Worm (Caenorhabditis elegans) whole organism, L2 larva: ENCODE results near the gene F22B7.1.

Experiments used
- C34F6.9 ChIP-seq: fragments of 150-350 bp; optimal IDR thresholded peaks from 2 replicates; lab custom pipeline; 2014; ENCODE audit warnings: missing biosample characterization, missing genetic modification characterization
- F13H6.1 ChIP-seq: sonication (generic microtip); optimal IDR thresholded peaks from 2 replicates; lab custom pipeline; 2016; ENCODE audit warnings: missing genetic modification characterization, missing compliant biosample characterization
- R02D3.7 ChIP-seq: fragments of 150-350 bp; optimal IDR thresholded peaks from 2 replicates; lab custom pipeline; 2014; ENCODE audit warnings: missing biosample characterization, missing genetic modification characterization
- Y55F3AM.14 ChIP-seq: fragments of 200-800 bp; sonication (Bioruptor generic); optimal IDR thresholded peaks from 2 replicates; lab custom pipeline; 2018; ENCODE audit warnings: mild to moderate bottlenecking, missing genetic modification characterization, missing compliant biosample characterization
- alr-1 ChIP-seq: fragments of 150-350 bp; optimal IDR thresholded peaks from 2 replicates; lab custom pipeline; 2014; ENCODE audit warnings: missing biosample characterization, missing genetic modification characterization
- aly-2 ChIP-seq: fragments of 150-350 bp; optimal IDR thresholded peaks from 2 replicates; lab custom pipeline; 2014; ENCODE audit warnings: missing biosample characterization, missing genetic modification characterization
- ama-1 ChIP-seq: fragments of 150-350 bp; optimal IDR thresholded peaks from 2 replicates; lab custom pipeline; 2018; ENCODE audit warnings: inconsistent platforms
- blmp-1 ChIP-seq: sonication (generic microtip); optimal IDR thresholded peaks from 2 replicates; lab custom pipeline; 2017; ENCODE audit warnings: missing genetic modification characterization, mild to moderate bottlenecking, missing compliant biosample characterization, antibody characterized with exemption, moderate library complexity; ENCODE audit not compliant: insufficient read depth
- ceh-16 ChIP-seq: fragments of 150-350 bp; optimal IDR thresholded peaks from 2 replicates; lab custom pipeline; 2014; ENCODE audit warnings: missing biosample characterization, missing genetic modification characterization
- crh-2 ChIP-seq: sonication (generic microtip); optimal IDR thresholded peaks from 2 replicates; lab custom pipeline; 2017; ENCODE audit warnings: missing biosample characterization, missing genetic modification characterization
- dmd-4 ChIP-seq: sonication (generic microtip); optimal IDR thresholded peaks from 2 replicates; lab custom pipeline; 2017; ENCODE audit warnings: missing biosample characterization, missing genetic modification characterization
- egl-27 ChIP-seq: sonication (generic microtip); optimal IDR thresholded peaks from 3 replicates; lab custom pipeline; 2017; ENCODE audit warnings: missing biosample characterization, missing genetic modification reagents, missing genetic modification characterization
- elt-1 ChIP-seq: fragments of 150-350 bp; optimal IDR thresholded peaks from 2 replicates; lab custom pipeline; 2014; ENCODE audit warnings: missing biosample characterization, missing genetic modification characterization
- fos-1 ChIP-seq: fragments of 150-350 bp; optimal IDR thresholded peaks from 2 replicates; lab custom pipeline; 2014; ENCODE audit warnings: missing biosample characterization, missing genetic modification characterization
- gmeb-1 ChIP-seq: fragments of 150-350 bp; optimal IDR thresholded peaks from 2 replicates; lab custom pipeline; 2014; ENCODE audit warnings: missing biosample characterization, missing genetic modification characterization
- lin-11 ChIP-seq: fragments of 150-350 bp; sonication (generic microtip); optimal IDR thresholded peaks from 2 replicates; lab custom pipeline; 2014; ENCODE audit warnings: missing biosample characterization, missing genetic modification characterization, inconsistent platforms, mixed read lengths
- lin-13 ChIP-seq: fragments of 150-350 bp; optimal IDR thresholded peaks from 2 replicates; lab custom pipeline; 2014; ENCODE audit warnings: missing biosample characterization, missing genetic modification reagents, missing genetic modification characterization
- lin-39 ChIP-seq: fragments of 150-350 bp; optimal IDR thresholded peaks from 2 replicates; lab custom pipeline; 2014; ENCODE audit warnings: missing biosample characterization, missing genetic modification reagents, missing genetic modification characterization
- lsy-2 ChIP-seq, 2 experiments: fragments of 150-350 bp in 1 of 2; sonication (generic microtip) in 1 of 2; optimal IDR thresholded peaks; 2 replicates each; lab custom pipeline; 2014 to 2017; ENCODE audit warnings: missing biosample characterization in 2 of 2, missing genetic modification characterization in 2 of 2
- mab-5 ChIP-seq: fragments of 150-350 bp; optimal IDR thresholded peaks from 2 replicates; lab custom pipeline; 2014; ENCODE audit warnings: missing biosample characterization, missing genetic modification characterization
- mdl-1 ChIP-seq, 2 experiments: fragments of 150-350 bp in 1 of 2; sonication (generic microtip) in 1 of 2; optimal IDR thresholded peaks; 2 replicates each; lab custom pipeline; 2017; ENCODE audit warnings: missing biosample characterization in 2 of 2, missing genetic modification characterization in 2 of 2
- nhr-10 ChIP-seq: sonication (generic microtip); optimal IDR thresholded peaks from 2 replicates; lab custom pipeline; 2017; ENCODE audit warnings: missing biosample characterization, missing genetic modification characterization
- nhr-11 ChIP-seq: fragments of 150-350 bp; optimal IDR thresholded peaks from 2 replicates; lab custom pipeline; 2014; ENCODE audit warnings: missing biosample characterization, missing genetic modification characterization
- nhr-12 ChIP-seq: fragments of 150-350 bp; optimal IDR thresholded peaks from 2 replicates; lab custom pipeline; 2014; ENCODE audit warnings: missing biosample characterization, missing genetic modification characterization
- nhr-129 ChIP-seq: fragments of 150-350 bp; optimal IDR thresholded peaks from 2 replicates; lab custom pipeline; 2014; ENCODE audit warnings: missing biosample characterization, missing genetic modification characterization
- nhr-21 ChIP-seq: fragments of 150-350 bp; optimal IDR thresholded peaks from 2 replicates; lab custom pipeline; 2014; ENCODE audit warnings: missing biosample characterization, missing genetic modification characterization
- nhr-23 ChIP-seq: fragments of 150-350 bp; optimal IDR thresholded peaks from 2 replicates; lab custom pipeline; 2014; ENCODE audit warnings: missing biosample characterization, missing genetic modification reagents, missing genetic modification characterization
- nhr-237 ChIP-seq: fragments of 150-350 bp; optimal IDR thresholded peaks from 2 replicates; lab custom pipeline; 2014; ENCODE audit warnings: missing biosample characterization, missing genetic modification characterization
- nhr-25 ChIP-seq: fragments of 150-350 bp; sonication (generic microtip); optimal IDR thresholded peaks from 3 replicates; lab custom pipeline; 2014; ENCODE audit warnings: missing biosample characterization, missing genetic modification characterization
- nhr-6 ChIP-seq: fragments of 150-350 bp; optimal IDR thresholded peaks from 2 replicates; lab custom pipeline; 2014; ENCODE audit warnings: missing biosample characterization, missing genetic modification characterization
- nhr-77 ChIP-seq: fragments of 150-350 bp; optimal IDR thresholded peaks from 2 replicates; lab custom pipeline; 2014; ENCODE audit warnings: missing biosample characterization, missing genetic modification characterization
- peb-1 ChIP-seq: fragments of 150-350 bp; optimal IDR thresholded peaks from 2 replicates; lab custom pipeline; 2014; ENCODE audit warnings: missing biosample characterization, missing genetic modification characterization
- sem-4 ChIP-seq: fragments of 150-350 bp; optimal IDR thresholded peaks from 2 replicates; lab custom pipeline; 2014; ENCODE audit warnings: missing biosample characterization, missing genetic modification reagents, missing genetic modification characterization
- skn-1 ChIP-seq: sonication (generic microtip); optimal IDR thresholded peaks from 2 replicates; lab custom pipeline; 2017; ENCODE audit warnings: missing biosample characterization, missing genetic modification characterization
- sma-3 ChIP-seq: sonication (generic microtip); optimal IDR thresholded peaks from 2 replicates; lab custom pipeline; 2016; ENCODE audit warnings: missing genetic modification reagents, missing genetic modification characterization, missing compliant biosample characterization
- sma-9 ChIP-seq, 2 experiments: fragments of 150-350 bp in 1 of 2; sonication (generic microtip) in 1 of 2; optimal IDR thresholded peaks; 2 replicates each; lab custom pipeline; 2014 to 2016; ENCODE audit warnings: missing genetic modification characterization in 2 of 2, mild to moderate bottlenecking in 1 of 2, missing biosample characterization in 1 of 2, missing compliant biosample characterization in 1 of 2, missing genetic modification reagents in 1 of 2, moderate library complexity in 1 of 2
- unc-39 ChIP-seq: fragments of 150-350 bp; optimal IDR thresholded peaks from 2 replicates; lab custom pipeline; 2014; ENCODE audit warnings: missing biosample characterization, missing genetic modification characterization
- unc-55 ChIP-seq: fragments of 150-350 bp; sonication (generic microtip); optimal IDR thresholded peaks from 3 replicates; lab custom pipeline; 2014; ENCODE audit warnings: missing biosample characterization, missing genetic modification reagents, missing genetic modification characterization
- unc-62 ChIP-seq: fragments of 150-350 bp; optimal IDR thresholded peaks from 2 replicates; lab custom pipeline; 2014; ENCODE audit warnings: missing biosample characterization, missing genetic modification reagents, missing genetic modification characterization
- ztf-1 ChIP-seq: fragments of 200-800 bp; sonication (Bioruptor generic); conservative IDR thresholded peaks from 2 replicates; pipeline ENCODE4 v1.3.6; 2022; ENCODE audit warnings: missing genetic modification characterization, missing compliant biosample characterization
- ztf-11 ChIP-seq: sonication (generic microtip); optimal IDR thresholded peaks from 2 replicates; lab custom pipeline; 2017; ENCODE audit warnings: missing biosample characterization, missing genetic modification characterization
- ztf-4 ChIP-seq: fragments of 150-350 bp; optimal IDR thresholded peaks from 2 replicates; lab custom pipeline; 2014; ENCODE audit warnings: missing biosample characterization, missing genetic modification characterization

F22B7.1 gene

DNA sequence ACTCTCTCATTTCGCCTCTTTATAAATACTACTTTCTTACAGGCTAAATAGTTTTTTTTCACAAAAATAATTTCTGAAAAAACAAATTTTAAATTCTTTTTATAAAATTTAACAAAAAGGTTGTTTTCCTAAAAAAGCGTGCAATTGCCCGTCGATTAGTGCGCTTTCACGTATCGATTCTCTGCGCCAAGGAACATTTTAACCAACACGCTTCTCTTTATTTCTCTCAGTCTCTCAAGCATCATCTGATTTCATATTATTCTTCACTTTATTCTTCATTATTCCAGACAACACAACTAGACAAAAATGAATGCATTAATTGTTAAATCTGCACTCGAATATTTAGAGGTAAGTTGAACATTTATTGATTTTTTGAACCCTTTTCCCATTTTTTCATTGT lies 24.5 kb downstream of the F22B7.1 start, which contains the start of gene B0303.4 (continued):
- TF ChIP-seq lin-11 = peak; percentile 26
- peak; percentile 30 for TF ChIP-seq F13H6.1 (tag; lab: Kevin White, UChicago)
- peak; percentile 54 for TF ChIP-seq lin-13 (GFP tag; lab: Kevin White, UChicago)
- peak; percentile 45 for TF ChIP-seq gmeb-1 (tag; lab: Kevin White, UChicago)
- TF ChIP-seq unc-62 = no peak
- no peak for TF ChIP-seq egl-27 (tag; lab: Kevin White, UChicago)
- peak in 1 of 2 experiments; percentile 8 for TF ChIP-seq mdl-1 (tag; optimal IDR thresholded peaks at IDR 0.05; lab: Kevin White, UChicago)
- TF ChIP-seq nhr-25 (tag; lab: Kevin White, UChicago) = peak; percentile 62
- no peak for TF ChIP-seq aly-2 (tag; lab: Kevin White, UChicago)
- TF ChIP-seq lin-39 (tag; lab: Kevin White, UChicago) = no peak
- TF ChIP-seq nhr-77 (tag; lab: Kevin White, UChicago) = no peak
- peak; percentile 42 for TF ChIP-seq sma-9 (GFP tag; optimal IDR thresholded peaks at IDR 0.05; lab: Kevin White, UChicago)
- no peak for TF ChIP-seq sma-9 (tag; optimal IDR thresholded peaks at IDR 0.05; lab: Kevin White, UChicago)
- no peak for TF ChIP-seq Y55F3AM.14
- TF ChIP-seq crh-2 (tag; lab: Kevin White, UChicago) = peak; percentile 81
- TF ChIP-seq nhr-12 = no peak
- no peak for TF ChIP-seq nhr-237 (tag; lab: Kevin White, UChicago)
- no peak for TF ChIP-seq R02D3.7 (tag; lab: Kevin White, UChicago)
- TF ChIP-seq, all 48 proteins: peak for 19

DNA sequence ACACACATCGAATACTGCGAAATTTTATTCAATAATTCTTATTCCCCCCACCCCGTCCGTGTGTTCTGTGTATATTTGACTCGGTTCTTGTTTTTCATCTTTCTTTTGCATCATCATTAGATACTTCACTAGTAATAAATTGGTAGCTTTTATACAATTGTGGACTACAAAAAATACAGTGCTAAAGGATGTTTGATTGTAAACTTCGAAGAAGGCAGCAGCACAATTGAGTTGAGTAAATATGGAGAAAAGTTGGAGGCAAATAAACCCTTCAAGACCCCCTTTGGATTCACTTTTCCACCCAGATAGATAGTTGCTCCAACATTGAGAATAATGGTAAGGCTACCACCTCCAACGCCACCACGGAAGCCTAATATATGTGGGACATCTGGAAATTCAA lies 28.2 kb downstream of the F22B7.1 start, which contains the start of gene B0303.7:
B0303.7 (plus strand) TSS at position 301 of the 400 bp plus-strand sequence.
- TF ChIP-seq peb-1 (tag; lab: Kevin White, UChicago) (no peak), F13H6.1 (tag; lab: Kevin White, UChicago) (no peak), nhr-129 (tag; lab: Kevin White, UChicago) (no peak), unc-39 (no peak), skn-1 (tag; lab: Kevin White, UChicago) (no peak), sma-9 (GFP tag; optimal IDR thresholded peaks at IDR 0.05; lab: Kevin White, UChicago) (no peak), sma-9 (tag; optimal IDR thresholded peaks at IDR 0.05; lab: Kevin White, UChicago) (no peak), dmd-4 (tag; lab: Kevin White, UChicago) (no peak), ztf-11 (tag; lab: Kevin White, UChicago) (no peak), Y55F3AM.14 (no peak), mdl-1 (tag; optimal IDR thresholded peaks at IDR 0.05; lab: Kevin White, UChicago) (no peak)

DNA sequence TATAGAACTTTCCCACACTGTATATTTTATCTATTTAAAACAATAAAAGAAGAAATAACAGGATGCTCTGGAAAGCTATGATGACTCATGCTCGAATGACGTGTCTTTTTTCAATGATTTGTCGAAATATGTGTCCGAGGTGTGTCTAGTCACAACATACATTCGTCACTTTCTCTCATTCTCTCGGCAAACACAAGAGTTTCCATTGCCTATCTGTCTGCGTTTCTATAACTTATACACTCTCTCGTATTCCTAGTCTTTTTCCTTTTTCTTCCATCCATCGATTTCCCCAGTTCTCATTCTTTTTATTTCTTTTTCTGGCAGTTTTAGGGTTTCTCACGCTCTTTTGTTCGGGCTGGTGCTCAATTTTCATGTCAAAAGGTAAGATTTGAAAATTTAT lies 31.5 kb downstream of the F22B7.1 start:
- TF ChIP-seq Y55F3AM.14 (no peak), C34F6.9 (tag; lab: Kevin White, UChicago) (peak; percentile 77), R02D3.7 (tag; lab: Kevin White, UChicago) (no peak), elt-1 (tag; lab: Kevin White, UChicago) (no peak), nhr-21 (tag; lab: Kevin White, UChicago) (no peak), lin-11 (no peak), skn-1 (tag; lab: Kevin White, UChicago) (no peak), lsy-2 (tag; optimal IDR thresholded peaks at IDR 0.05; lab: Kevin White, UChicago) (peak in 1 of 2 experiments; percentile 50), nhr-77 (tag; lab: Kevin White, UChicago) (no peak), ztf-4 (no peak), ztf-11 (tag; lab: Kevin White, UChicago) (no peak), unc-62 (no peak), nhr-11 (tag; lab: Kevin White, UChicago) (no peak), ztf-1 (GFP tag; lab: Robert Waterston, UW) (no peak), sma-9 (GFP tag; optimal IDR thresholded peaks at IDR 0.05; lab: Kevin White, UChicago) (no peak), sma-9 (tag; optimal IDR thresholded peaks at IDR 0.05; lab: Kevin White, UChicago) (no peak), nhr-6 (tag; lab: Kevin White, UChicago) (no peak), unc-55 (GFP tag; lab: Kevin White, UChicago) (peak; percentile 79), sem-4 (no peak), mab-5 (no peak), lin-13 (GFP tag; lab: Kevin White, UChicago) (no peak), nhr-237 (tag; lab: Kevin White, UChicago) (no peak), nhr-23 (tag; lab: Kevin White, UChicago) (no peak), blmp-1 (tag; lab: Kevin White, UChicago) (peak; percentile 75), nhr-129 (tag; lab: Kevin White, UChicago) (peak; percentile 16), sma-3 (GFP tag; lab: Kevin White, UChicago) (no peak), ama-1 (lab: Kevin White, UChicago) (peak; percentile 31), fos-1 (tag; lab: Kevin White, UChicago) (peak; percentile 95), alr-1 (no peak), crh-2 (tag; lab: Kevin White, UChicago) (peak; percentile 83), lin-39 (tag; lab: Kevin White, UChicago) (no peak), nhr-12 (no peak), ceh-16 (tag; lab: Kevin White, UChicago) (no peak), gmeb-1 (tag; lab: Kevin White, UChicago) (no peak), egl-27 (tag; lab: Kevin White, UChicago) (no peak), F13H6.1 (tag; lab: Kevin White, UChicago) (peak; percentile 14), dmd-4 (tag; lab: Kevin White, UChicago) (no peak), aly-2 (tag; lab: Kevin White, UChicago) (no peak), nhr-10 (tag; lab: Kevin White, UChicago) (no peak)
- TF ChIP-seq, all 48 proteins: peak for 9
